Worm (Caenorhabditis elegans): ENCODE measurements around the gene F10C1.9.

The F10C1.9 gene

DNA sequence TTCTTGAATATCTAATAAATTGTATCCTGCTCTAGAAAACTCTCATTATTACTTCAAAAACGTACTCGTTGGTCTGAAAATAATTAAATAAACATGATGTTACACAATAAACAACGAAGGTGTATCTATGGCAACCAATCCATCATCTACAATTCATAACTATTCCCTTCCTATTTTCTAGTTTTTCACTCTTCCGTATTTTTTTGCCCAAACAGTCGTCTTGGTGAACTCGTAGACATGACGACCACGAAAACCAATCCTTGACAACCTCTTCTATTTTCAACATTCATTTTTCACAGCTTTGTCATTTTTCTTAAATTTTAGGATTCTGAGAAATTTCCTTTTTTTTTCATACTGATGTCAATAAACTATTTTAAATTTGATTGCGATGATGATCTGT is 43.7 kb upstream of the F10C1.9 start, which contains the start of gene K05F1.13:
K05F1.13 (plus strand) TSS at position 301 of the 400 bp plus-strand sequence.
- TF ChIP-seq rcor-1 (GFP tag; IDR thresholded peaks at IDR 0.05) (no peak), F39B2.1 (GFP tag; IDR thresholded peaks at IDR 0.05) (no peak)

DNA sequence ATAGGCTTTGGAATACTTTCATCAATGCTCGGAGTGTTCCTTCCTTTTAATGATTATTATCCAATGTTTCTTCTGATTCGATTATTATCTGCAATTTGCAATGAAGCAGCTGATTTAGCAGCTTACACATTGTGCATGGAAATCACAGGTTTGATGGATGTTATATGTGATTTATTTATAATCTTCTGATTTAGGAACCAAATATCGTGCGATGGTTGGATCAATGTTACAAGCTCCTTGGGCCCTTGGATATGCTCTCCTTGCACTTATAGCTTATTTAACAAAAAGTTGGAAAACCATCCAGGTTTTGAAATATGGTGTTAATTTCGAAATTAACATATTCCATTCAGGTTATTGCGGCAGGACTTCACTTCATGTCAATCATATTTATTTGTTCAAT is 40.4 kb upstream of the F10C1.9 start:
- TF ChIP-seq B0019.2 (GFP tag; conservative IDR thresholded peaks at IDR 0.05) (no peak), tbp1 (GFP tag; optimal IDR thresholded peaks at IDR 0.05) (no peak), ets-4 (GFP tag; optimal IDR thresholded peaks at IDR 0.05) (no peak), F33H1.4 (GFP tag; IDR thresholded peaks at IDR 0.05) (no peak), snpc-1.1 (tag; optimal IDR thresholded peaks at IDR 0.05; ENCODE audit: insufficient read depth) (no peak), F22D6.2 (tag; optimal IDR thresholded peaks at IDR 0.05) (no peak), hlh-26 (GFP tag; conservative IDR thresholded peaks at IDR 0.05) (no peak), Y56A3A.18 (GFP tag; IDR thresholded peaks at IDR 0.05) (no peak), mxl-1 (tag; optimal IDR thresholded peaks at IDR 0.05) (no peak), ztf-25 (GFP tag; IDR thresholded peaks at IDR 0.05) (no peak), ztf-28 (GFP tag; IDR thresholded peaks at IDR 0.05) (no peak), efl-1 (GFP tag; optimal IDR thresholded peaks at IDR 0.05) (no peak), F23B12.7 (tag; optimal IDR thresholded peaks at IDR 0.05; ENCODE audit: insufficient read depth) (no peak), madf-3 (GFP tag; IDR thresholded peaks at IDR 0.05) (no peak), F55B11.4 (tag; optimal IDR thresholded peaks at IDR 0.05; ENCODE audit: borderline replicate concordance, insufficient read depth) (no peak), nfya-1 (tag; optimal IDR thresholded peaks at IDR 0.05; ENCODE audit: borderline replicate concordance, insufficient read depth) (no peak), snpc-3.4 (tag; optimal IDR thresholded peaks at IDR 0.05) (no peak), T07F8.4 (tag; optimal IDR thresholded peaks at IDR 0.05) (no peak)

DNA sequence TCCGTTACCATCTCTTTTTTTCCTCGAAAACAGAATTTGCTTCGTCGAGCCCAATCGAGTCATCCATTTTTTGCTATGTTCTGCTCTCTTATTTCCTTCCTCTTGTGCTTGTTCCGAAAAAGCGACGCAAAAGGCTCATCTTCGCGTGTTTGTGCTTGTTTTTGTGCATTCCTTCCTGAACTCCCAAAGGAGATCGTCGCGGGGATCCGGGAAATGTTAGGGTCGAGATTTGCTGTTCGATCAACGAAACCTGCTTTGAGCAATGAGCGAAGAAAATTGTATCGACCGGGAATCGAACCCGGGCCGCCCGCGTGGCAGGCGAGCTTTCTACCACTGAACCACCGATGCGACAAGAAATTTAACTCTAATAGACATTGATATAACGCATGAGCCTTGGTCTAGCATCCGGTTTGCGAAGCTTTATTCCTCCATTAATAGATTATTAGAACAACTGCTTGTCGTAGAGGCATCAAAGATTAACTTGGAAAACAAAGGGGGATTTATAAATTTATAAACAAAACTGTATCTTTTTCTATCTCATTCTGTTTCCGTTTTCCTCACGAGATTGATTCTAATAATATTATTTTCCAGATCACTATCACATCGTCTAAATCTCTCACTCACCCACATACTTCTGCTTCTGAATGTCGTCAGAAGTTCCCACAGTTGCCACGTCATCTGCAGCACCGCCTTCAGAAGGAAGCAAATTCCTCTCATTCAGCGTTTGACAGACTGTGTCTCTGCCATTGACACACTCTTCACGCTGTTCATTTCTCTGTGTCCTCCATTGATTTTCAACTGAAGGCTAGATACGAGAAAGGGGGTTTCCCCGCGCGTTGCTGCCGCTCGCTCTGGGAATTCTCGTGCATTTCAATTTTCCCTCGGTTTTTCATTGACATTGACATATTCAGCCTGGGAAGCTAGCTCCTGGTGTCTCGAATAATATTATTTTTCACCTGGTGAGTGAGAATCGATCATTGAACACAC is 37.1 kb upstream of the F10C1.9 start, which contains the start of gene K05F1.6:
K05F1.6 (plus strand) TSS at position 586 of the 987 bp plus-strand sequence.
- TF ChIP-seq nfya-2 (GFP tag; IDR thresholded peaks at IDR 0.05) = 0 out of 2 replicates have a peak, but pooled peaks have one; percentile 23
- TF ChIP-seq nfya-1 (tag; optimal IDR thresholded peaks at IDR 0.05; ENCODE audit: borderline replicate concordance, insufficient read depth) = no peak
- TF ChIP-seq F23B12.7 (tag; optimal IDR thresholded peaks at IDR 0.05; ENCODE audit: insufficient read depth) = peak; percentile 93
- TF ChIP-seq tbx-9 (tag; optimal IDR thresholded peaks at IDR 0.05; ENCODE audit: borderline replicate concordance) = no peak
- TF ChIP-seq snpc-1.1 (tag; optimal IDR thresholded peaks at IDR 0.05; ENCODE audit: insufficient read depth) = peak; percentile 31
- no peak; the same call in none of the 2 replicates for TF ChIP-seq Y56A3A.18 (GFP tag; IDR thresholded peaks at IDR 0.05)
- peak; percentile 83 for TF ChIP-seq him-1 (tag; optimal IDR thresholded peaks at IDR 0.05)
- TF ChIP-seq F57C9.4 (tag; optimal IDR thresholded peaks at IDR 0.05) = no peak
- TF ChIP-seq ztf-22 (GFP tag; optimal IDR thresholded peaks at IDR 0.05) = peak; percentile 12
- TF ChIP-seq D2030.7 (GFP tag; IDR thresholded peaks at IDR 0.05) = peak; percentile 89
- no peak for TF ChIP-seq gei-17 (GFP tag; optimal IDR thresholded peaks at IDR 0.05)
- TF ChIP-seq egl-44 (GFP tag; IDR thresholded peaks at IDR 0.05) = peak; percentile 85
- TF ChIP-seq xnd-1 (tag; optimal IDR thresholded peaks at IDR 0.05) = peak; percentile 39
- TF ChIP-seq sptf-2 (GFP tag; optimal IDR thresholded peaks at IDR 0.05) = peak; percentile 80
- TF ChIP-seq sdz-38 (tag; optimal IDR thresholded peaks at IDR 0.05) = no peak
- TF ChIP-seq nhr-120 (GFP tag; IDR thresholded peaks at IDR 0.05) = no peak
- TF ChIP-seq somi-1 (GFP tag; optimal IDR thresholded peaks at IDR 0.05) = peak; percentile 82
- peak; percentile 72 for TF ChIP-seq atf-7 (tag; optimal IDR thresholded peaks at IDR 0.05)
- peak; percentile 67; the same call in 1 of the 2 replicates for TF ChIP-seq let-526 (GFP tag; IDR thresholded peaks at IDR 0.05)
- peak in 1 of 3 experiments; percentile 55 for TF ChIP-seq lin-35 (GFP tag; optimal IDR thresholded peaks at IDR 0.05)
- TF ChIP-seq ceh-58 (GFP tag; IDR thresholded peaks at IDR 0.05) = no peak
- peak; percentile 81 to 91 for TF ChIP-seq rec-8 (tag; optimal IDR thresholded peaks at IDR 0.05)
- peak; percentile 89 for TF ChIP-seq dox-1 (GFP tag; IDR thresholded peaks at IDR 0.05)
- no peak for TF ChIP-seq ccch-3 (GFP tag; optimal IDR thresholded peaks at IDR 0.05)
- TF ChIP-seq Y67H2A.10 (GFP tag; conservative IDR thresholded peaks at IDR 0.05) = no peak
- no peak for TF ChIP-seq F55B11.4 (tag; optimal IDR thresholded peaks at IDR 0.05; ENCODE audit: borderline replicate concordance, insufficient read depth)
- TF ChIP-seq chd-7 (tag; optimal IDR thresholded peaks at IDR 0.05) = peak; percentile 83
